Worm (Caenorhabditis elegans) whole organism, late embryonic: ENCODE results near the gene F38B6.4.

ENCODE experiments used
- C08G9.2 ChIP-seq: sonication (generic microtip); optimal IDR thresholded peaks from 2 replicates; lab custom pipeline; 2016; ENCODE audit warnings: mild to moderate bottlenecking, missing genetic modification characterization, moderate library complexity, missing compliant biosample characterization
- F13H6.1 ChIP-seq: sonication (generic microtip); optimal IDR thresholded peaks from 2 replicates; lab custom pipeline; 2016; ENCODE audit warnings: missing genetic modification characterization, missing compliant biosample characterization
- ama-1 ChIP-seq: fragments of 150-350 bp; optimal IDR thresholded peaks from 2 replicates; lab custom pipeline; 2014
- dve-1 ChIP-seq: sonication (generic microtip); optimal IDR thresholded peaks from 2 replicates; lab custom pipeline; 2017; ENCODE audit warnings: antibody characterized with exemption, mild to moderate bottlenecking, missing genetic modification characterization, missing compliant biosample characterization
- ets-4 ChIP-seq: sonication (generic microtip); optimal IDR thresholded peaks from 2 replicates; lab custom pipeline; 2016; ENCODE audit warnings: missing genetic modification characterization, missing compliant biosample characterization
- fkh-10 ChIP-seq: fragments of 150-350 bp; optimal IDR thresholded peaks from 2 replicates; lab custom pipeline; 2014; ENCODE audit warnings: missing biosample characterization, missing genetic modification reagents, missing genetic modification characterization
- hlh-13 ChIP-seq: fragments of 200-800 bp; sonication (Bioruptor generic); optimal IDR thresholded peaks from 2 replicates; lab custom pipeline; 2018; ENCODE audit warnings: mild to moderate bottlenecking, missing genetic modification characterization, missing compliant biosample characterization
- hlh-8 ChIP-seq: sonication (generic microtip); optimal IDR thresholded peaks from 2 replicates; lab custom pipeline; 2016; ENCODE audit warnings: missing genotype, missing genetic modification characterization, missing compliant biosample characterization
- mec-3 ChIP-seq: sonication (generic microtip); optimal IDR thresholded peaks from 2 replicates; lab custom pipeline; 2016; ENCODE audit warnings: borderline replicate concordance, missing genetic modification characterization, missing compliant biosample characterization
- nhr-11 ChIP-seq: fragments of 150-350 bp; optimal IDR thresholded peaks from 2 replicates; lab custom pipeline; 2014; ENCODE audit warnings: missing biosample characterization, missing genetic modification characterization
- unc-55 ChIP-seq: sonication (generic microtip); optimal IDR thresholded peaks from 2 replicates; lab custom pipeline; 2017; ENCODE audit warnings: missing biosample characterization, missing genetic modification reagents, missing genetic modification characterization

- no peak for TF ChIP-seq nhr-11
- TF ChIP-seq C08G9.2 (tag; lab: Kevin White, UChicago): no peak
- TF ChIP-seq hlh-13 (GFP tag; lab: Kevin White, UChicago): no peak
- no peak for TF ChIP-seq ets-4 (tag; lab: Kevin White, UChicago)
- TF ChIP-seq ama-1 (lab: Kevin White, UChicago): no peak
- TF ChIP-seq mec-3: no peak
- TF ChIP-seq dve-1 (tag; lab: Kevin White, UChicago): no peak
- TF ChIP-seq F13H6.1 (tag; lab: Kevin White, UChicago): no peak
- no peak for TF ChIP-seq fkh-10 (GFP tag; lab: Kevin White, UChicago)
- no peak for TF ChIP-seq unc-55 (GFP tag; lab: Kevin White, UChicago)
- no peak for TF ChIP-seq hlh-8 (tag; lab: Kevin White, UChicago)
Measured at ce11 chrX:6674333-6674919, at the start of gene F38B6.4.
